Fruit fly (Drosophila melanogaster) whole organism: Measurements from ENCODE around the gene CG8907.

Source experiments
- CG8478 ChIP-seq: fragments of >200 bp; optimal IDR thresholded peaks from 2 replicates; lab custom pipeline; 2018; ENCODE audit warnings: inconsistent platforms
- Dll ChIP-seq: fragments of >200 bp; optimal IDR thresholded peaks from 2 replicates; lab custom pipeline; 2017
- EcR ChIP-seq, 2 experiments: fragments of >200 bp; optimal IDR thresholded peaks; 2 replicates each; lab custom pipeline; 2017; ENCODE audit warnings: missing biosample characterization in 2 of 2, missing genetic modification characterization in 2 of 2, missing genetic modification reagents in 2 of 2
- pan ChIP-seq: fragments of >200 bp; optimal IDR thresholded peaks from 2 replicates; lab custom pipeline; 2017
- psq ChIP-seq: fragments of >200 bp; optimal IDR thresholded peaks from 2 replicates; lab custom pipeline; 2017
- usp ChIP-seq: fragments of >200 bp; optimal IDR thresholded peaks from 2 replicates; lab custom pipeline; 2017; ENCODE audit warnings: missing biosample characterization, missing genetic modification characterization, mixed read lengths

Gene CG8907

dm6 chr3R:17002218-17003110 is 5.6 kb upstream of the CG8907 start, which contains the start of the genes Sf3a1 and Irc:
Sf3a1 (minus strand) TSS chr3R:17002355.
Irc (plus strand) TSS chr3R:17002875.
- TF ChIP-seq EcR (GFP tag; optimal IDR thresholded peaks at IDR 0.05; lab: Kevin White, UChicago) = no peak
- TF ChIP-seq CG8478 (lab: Kevin White, UChicago) = no peak
- TF ChIP-seq pan = no peak
- TF ChIP-seq usp (GFP tag; lab: Kevin White, UChicago) = no peak
- no peak for TF ChIP-seq psq (lab: Kevin White, UChicago)
- no peak for TF ChIP-seq Dll (lab: Kevin White, UChicago)

- TF ChIP-seq psq (lab: Kevin White, UChicago) (no peak), Dll (lab: Kevin White, UChicago) (no peak), CG8478 (lab: Kevin White, UChicago) (no peak), usp (GFP tag; lab: Kevin White, UChicago) (no peak), pan (no peak), EcR (GFP tag; optimal IDR thresholded peaks at IDR 0.05; lab: Kevin White, UChicago) (no peak)
Measured at dm6 chr3R:17003468-17003867, 4.6 kb upstream of the CG8907 start.

dm6 chr3R:17007336-17007735 is 733 bp upstream of the CG8907 start:
- TF ChIP-seq Dll (lab: Kevin White, UChicago) (no peak), CG8478 (lab: Kevin White, UChicago) (no peak), psq (lab: Kevin White, UChicago) (no peak), usp (GFP tag; lab: Kevin White, UChicago) (no peak), EcR (GFP tag; optimal IDR thresholded peaks at IDR 0.05; lab: Kevin White, UChicago) (no peak), pan (no peak)

DNA sequence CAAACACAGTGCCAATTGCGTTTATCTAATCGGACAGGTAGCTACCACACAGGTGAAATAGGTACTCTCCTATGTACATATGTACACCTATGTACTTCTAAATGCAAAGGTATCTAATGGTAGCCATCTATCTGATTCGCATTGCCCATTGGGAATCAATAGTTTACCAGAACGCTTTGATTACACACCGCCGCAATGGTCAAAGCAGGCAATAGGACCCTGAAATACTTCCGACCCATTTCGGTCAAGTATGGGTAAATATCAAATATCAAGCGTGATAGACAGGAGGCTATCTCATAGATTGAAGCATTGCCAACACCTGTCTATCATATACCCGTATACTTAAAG is 580 bp downstream of the CG8907 start:
- TF ChIP-seq CG8478 (lab: Kevin White, UChicago) (no peak), pan (no peak), usp (GFP tag; lab: Kevin White, UChicago) (no peak), Dll (lab: Kevin White, UChicago) (no peak), psq (lab: Kevin White, UChicago) (no peak), EcR (GFP tag; optimal IDR thresholded peaks at IDR 0.05; lab: Kevin White, UChicago) (no peak)

dm6 chr3R:17014276-17014675 is 6.2 kb downstream of the CG8907 start, which contains the start of gene Pxd:
Pxd (plus strand) TSS chr3R:17014576.
- no peak for TF ChIP-seq usp (GFP tag; lab: Kevin White, UChicago)
- no peak for TF ChIP-seq CG8478 (lab: Kevin White, UChicago)
- TF ChIP-seq psq (lab: Kevin White, UChicago) = no peak
- TF ChIP-seq EcR (GFP tag; optimal IDR thresholded peaks at IDR 0.05; lab: Kevin White, UChicago) = no peak
- TF ChIP-seq Dll (lab: Kevin White, UChicago) = no peak
- TF ChIP-seq pan = no peak

dm6 chr3R:17016193-17016592 is 8.1 kb downstream of the CG8907 start:
- TF ChIP-seq psq (lab: Kevin White, UChicago) (no peak), usp (GFP tag; lab: Kevin White, UChicago) (no peak), Dll (lab: Kevin White, UChicago) (no peak), pan (no peak), CG8478 (lab: Kevin White, UChicago) (no peak), EcR (GFP tag; optimal IDR thresholded peaks at IDR 0.05; lab: Kevin White, UChicago) (no peak)

- TF ChIP-seq CG8478 (lab: Kevin White, UChicago) (no peak), psq (lab: Kevin White, UChicago) (no peak), usp (GFP tag; lab: Kevin White, UChicago) (no peak), pan (no peak), Dll (lab: Kevin White, UChicago) (no peak), EcR (GFP tag; optimal IDR thresholded peaks at IDR 0.05; lab: Kevin White, UChicago) (no peak)
Measured at dm6 chr3R:17018902-17019527, 10.9 kb downstream of the CG8907 start.

- TF ChIP-seq pan (no peak), Dll (lab: Kevin White, UChicago) (no peak), usp (GFP tag; lab: Kevin White, UChicago) (no peak), EcR (GFP tag; optimal IDR thresholded peaks at IDR 0.05; lab: Kevin White, UChicago) (no peak), psq (lab: Kevin White, UChicago) (no peak)
Measured at dm6 chr3R:17020956-17021355, 12.9 kb downstream of the CG8907 start, which contains the start of gene Adsl. Adsl (minus strand) TSS chr3R:17021120.

dm6 chr3R:17028393-17028792 is 20.3 kb downstream of the CG8907 start, which contains the start of gene CG5225:
CG5225 (plus strand) TSS chr3R:17028693.
- TF ChIP-seq usp (GFP tag; lab: Kevin White, UChicago) (no peak), psq (lab: Kevin White, UChicago) (no peak), EcR (GFP tag; optimal IDR thresholded peaks at IDR 0.05; lab: Kevin White, UChicago) (no peak), CG8478 (lab: Kevin White, UChicago) (no peak), pan (no peak), Dll (lab: Kevin White, UChicago) (no peak)

dm6 chr3R:17029796-17030195 is 21.7 kb downstream of the CG8907 start:
- TF ChIP-seq CG8478 (lab: Kevin White, UChicago) = no peak
- TF ChIP-seq pan = no peak

DNA sequence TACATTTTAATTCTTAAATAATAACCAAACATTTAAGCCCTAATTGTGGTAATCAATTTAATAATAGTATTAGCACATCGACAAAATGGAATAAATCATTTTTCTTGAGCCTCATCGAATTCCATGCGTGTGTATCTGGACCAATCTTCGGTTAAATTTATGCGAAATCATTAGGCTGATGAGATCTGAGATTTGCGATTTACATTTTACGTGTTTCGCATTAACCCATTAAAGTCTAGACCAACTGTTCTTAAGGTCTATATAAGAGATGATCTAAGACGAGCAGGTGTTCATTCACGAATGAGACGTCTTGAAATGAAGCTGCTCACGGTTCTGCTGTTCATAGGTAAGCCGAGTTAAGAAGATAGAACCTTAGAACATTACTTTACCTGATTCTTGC is 23.4 kb downstream of the CG8907 start, which contains the start of gene CG31268:
CG31268 (plus strand) TSS at position 301 of the 400 bp plus-strand sequence.
- TF ChIP-seq CG8478 (lab: Kevin White, UChicago) = no peak
- no peak for TF ChIP-seq pan
- no peak for TF ChIP-seq EcR (GFP tag; optimal IDR thresholded peaks at IDR 0.05; lab: Kevin White, UChicago)
- TF ChIP-seq psq (lab: Kevin White, UChicago) = no peak
- no peak for TF ChIP-seq usp (GFP tag; lab: Kevin White, UChicago)
- no peak for TF ChIP-seq Dll (lab: Kevin White, UChicago)
